Worm (Caenorhabditis elegans) whole organism, L4/young adult: ENCODE results near the gene nstp-9.

Experiments used
- dao-5 ChIP-seq: sonication (generic microtip); optimal IDR thresholded peaks from 2 replicates; lab custom pipeline; 2016; ENCODE audit warnings: missing genotype, missing genetic modification characterization, moderate library complexity, missing compliant biosample characterization
- him-1 ChIP-seq: sonication (generic microtip); optimal IDR thresholded peaks from 2 replicates; lab custom pipeline; 2016; ENCODE audit warnings: missing genotype, missing genetic modification reagents, missing genetic modification characterization, missing compliant biosample characterization

DNA sequence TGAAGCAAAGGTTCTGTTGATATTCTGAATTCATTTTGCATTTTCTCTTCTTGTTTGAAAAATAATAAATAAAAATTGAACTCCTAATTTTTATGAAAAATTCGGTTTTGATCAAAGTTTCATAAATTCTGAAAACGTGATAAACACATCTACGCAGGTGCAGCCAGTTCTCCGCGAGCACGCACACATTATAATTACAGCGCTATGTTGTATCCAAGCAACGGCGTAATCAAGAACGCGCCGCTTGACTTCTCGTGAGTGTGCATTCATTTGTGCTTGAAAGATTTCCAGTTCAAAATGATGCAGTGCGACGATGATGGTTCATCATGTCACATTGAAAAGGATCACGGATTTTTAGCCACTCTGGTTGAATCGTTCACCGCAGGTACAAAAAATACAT, 27.6 kb downstream of the nstp-9 start, which contains the start of gene F47B10.3:
- TF ChIP-seq dao-5: no peak
- no peak for TF ChIP-seq him-1
